Fruit fly (Drosophila melanogaster) whole organism, embryonic: Measurements from ENCODE around the gene CG9222.

Source experiments
- Awh ChIP-seq: fragments of 200-800 bp; sonication (Bioruptor generic); IDR thresholded peaks from 2 replicates; pipeline ENCODE4, ENCODE4 v1.3.6; 2022; ENCODE audit warnings: missing biosample characterization, missing genetic modification characterization
- Bteb2 ChIP-seq: fragments of 200-800 bp; sonication (Bioruptor generic); optimal IDR thresholded peaks from 2 replicates; lab custom pipeline; 2016; ENCODE audit warnings: missing biosample characterization, missing genetic modification characterization
- CG11504 ChIP-seq: fragments of 200-800 bp; sonication (Bioruptor generic); optimal IDR thresholded peaks from 3 replicates; lab custom pipeline; 2019; ENCODE audit warnings: missing biosample characterization, mild to moderate bottlenecking, missing genetic modification characterization, moderate library complexity
- CG12659 ChIP-seq: fragments of 200-800 bp; sonication (Bioruptor generic); optimal IDR thresholded peaks from 3 replicates; lab custom pipeline; 2017; ENCODE audit warnings: mild to moderate bottlenecking, missing biosample characterization, missing genetic modification reagents, missing genetic modification characterization
- CG15479 ChIP-seq: fragments of 200-800 bp; sonication (Bioruptor generic); optimal IDR thresholded peaks from 3 replicates; lab custom pipeline; 2019; ENCODE audit warnings: missing biosample characterization, mild to moderate bottlenecking, missing genetic modification characterization, moderate library complexity
- CG15514 ChIP-seq: fragments of 200-800 bp; sonication (Bioruptor generic); optimal IDR thresholded peaks from 3 replicates; lab custom pipeline; 2017; ENCODE audit warnings: missing biosample characterization, missing genetic modification characterization, mild to moderate bottlenecking, moderate library complexity, missing genetic modification reagents
- CG16813 ChIP-seq: fragments of 200-800 bp; sonication (Bioruptor generic); IDR thresholded peaks from 3 replicates; pipeline ENCODE4 v1.3.6; 2022; ENCODE audit warnings: missing biosample characterization, missing genetic modification characterization; ENCODE audit not compliant: partially characterized antibody
- CG2116 ChIP-seq: fragments of 200-800 bp; sonication (Bioruptor generic); optimal IDR thresholded peaks from 3 replicates; lab custom pipeline; 2018; ENCODE audit warnings: missing biosample characterization, mild to moderate bottlenecking, missing genetic modification characterization
- CG2120 ChIP-seq: fragments of 200-800 bp; sonication (Bioruptor generic); optimal IDR thresholded peaks from 3 replicates; lab custom pipeline; 2016; ENCODE audit warnings: missing biosample characterization, missing genetic modification characterization
- CG2678 ChIP-seq: fragments of 200-800 bp; sonication (Bioruptor generic); optimal IDR thresholded peaks from 3 replicates; lab custom pipeline; 2019; ENCODE audit warnings: missing biosample characterization, mild to moderate bottlenecking, missing genetic modification characterization, moderate library complexity
- CG2889 ChIP-seq: fragments of 200-800 bp; sonication (Bioruptor generic); IDR thresholded peaks from 3 replicates; pipeline ENCODE4 v1.3.6; 2022; ENCODE audit warnings: missing biosample characterization, missing genetic modification characterization
- CG33557 ChIP-seq: fragments of 200-800 bp; sonication (Bioruptor generic); optimal IDR thresholded peaks from 2 replicates; lab custom pipeline; 2019; ENCODE audit warnings: missing biosample characterization, mild to moderate bottlenecking, missing genetic modification characterization, moderate library complexity
- CG34376 ChIP-seq: fragments of 200-800 bp; sonication (Bioruptor generic); optimal IDR thresholded peaks from 2 replicates; lab custom pipeline; 2018; ENCODE audit warnings: missing biosample characterization, mild to moderate bottlenecking, missing genetic modification characterization
- CG8281 ChIP-seq: fragments of 200-800 bp; sonication (Bioruptor generic); optimal IDR thresholded peaks from 2 replicates; lab custom pipeline; 2018; ENCODE audit warnings: missing biosample characterization, mild to moderate bottlenecking, missing genetic modification characterization, moderate library complexity
- CG8290 ChIP-seq, 3 experiments: fragments of 200-800 bp; sonication (Bioruptor generic); optimal IDR thresholded peaks; 2 replicates each; lab custom pipeline; 2016 to 2019; ENCODE audit warnings: missing biosample characterization in 3 of 3, missing genetic modification characterization in 3 of 3, mild to moderate bottlenecking in 2 of 3, moderate library complexity in 1 of 3
- CG8924 ChIP-seq: fragments of 200-800 bp; optimal IDR thresholded peaks from 3 replicates; lab custom pipeline; 2019; ENCODE audit warnings: missing biosample characterization, mild to moderate bottlenecking, missing genetic modification characterization, moderate library complexity
- CTCF ChIP-seq: fragments of 200-800 bp; sonication (Bioruptor generic); optimal IDR thresholded peaks from 2 replicates; lab custom pipeline; 2017; ENCODE audit warnings: missing biosample characterization, mild to moderate bottlenecking, missing genetic modification characterization, moderate library complexity
- Doc3 ChIP-seq: fragments of 200-800 bp; sonication (Bioruptor generic); IDR thresholded peaks from 3 replicates; pipeline ENCODE4 v1.3.6; 2022; ENCODE audit warnings: missing biosample characterization, missing genetic modification characterization; ENCODE audit not compliant: partially characterized antibody
- Dref ChIP-seq: fragments of 200-800 bp; sonication (Bioruptor generic); IDR thresholded peaks from 2 replicates; pipeline ENCODE4 v1.3.6; 2022; ENCODE audit warnings: missing biosample characterization, missing genetic modification characterization
- Ets65A ChIP-seq: fragments of 200-800 bp; sonication (Bioruptor generic); peaks from one replicate; lab custom pipeline; 2016; ENCODE audit warnings: missing biosample characterization, missing genetic modification characterization
- GATAe ChIP-seq: fragments of 200-800 bp; sonication (Bioruptor generic); conservative IDR thresholded peaks from 2 replicates; pipeline ENCODE4 v1.3.6; 2022; ENCODE audit warnings: missing biosample characterization, missing genetic modification characterization
- Hr39 ChIP-seq: fragments of >200 bp; optimal IDR thresholded peaks from 2 replicates; lab custom pipeline; 2017
- Oli ChIP-seq: fragments of 200-800 bp; sonication (Bioruptor generic); optimal IDR thresholded peaks from 2 replicates; lab custom pipeline; 2018; ENCODE audit warnings: missing biosample characterization, mild to moderate bottlenecking, missing genetic modification characterization, moderate library complexity
- Sox102F ChIP-seq: fragments of 200-800 bp; sonication (Bioruptor generic); optimal IDR thresholded peaks from 2 replicates; lab custom pipeline; 2018; ENCODE audit warnings: missing biosample characterization, mild to moderate bottlenecking, missing genetic modification characterization, moderate library complexity
- Tbp ChIP-seq: fragments of >200 bp; optimal IDR thresholded peaks from 2 replicates; lab custom pipeline; 2018; ENCODE audit warnings: missing biosample characterization, missing genetic modification characterization
- abd-A ChIP-seq: fragments of 200-800 bp; sonication (Bioruptor generic); optimal IDR thresholded peaks from 3 replicates; lab custom pipeline; 2019; ENCODE audit warnings: missing biosample characterization, mild to moderate bottlenecking, missing genetic modification characterization, moderate library complexity
- bigmax ChIP-seq: fragments of 200-800 bp; sonication (Bioruptor generic); optimal IDR thresholded peaks from 2 replicates; lab custom pipeline; 2018; ENCODE audit warnings: missing biosample characterization, mild to moderate bottlenecking, missing genetic modification characterization
- br ChIP-seq: fragments of >200 bp; optimal IDR thresholded peaks from 2 replicates; lab custom pipeline; 2017
- corto ChIP-seq: fragments of 200-800 bp; sonication (Bioruptor generic); optimal IDR thresholded peaks from 2 replicates; lab custom pipeline; 2016; ENCODE audit warnings: missing biosample characterization, mild to moderate bottlenecking, missing genetic modification characterization, moderate library complexity
- cwo ChIP-seq: fragments of 200-800 bp; sonication (Bioruptor generic); optimal IDR thresholded peaks from 3 replicates; lab custom pipeline; 2017; ENCODE audit warnings: missing biosample characterization, missing genetic modification characterization, mild to moderate bottlenecking, moderate library complexity, missing genetic modification reagents
- en ChIP-seq: fragments of 200-800 bp; sonication (Bioruptor generic); optimal IDR thresholded peaks from 2 replicates; lab custom pipeline; 2016; ENCODE audit warnings: missing biosample characterization, missing genetic modification characterization
- fd102C ChIP-seq: fragments of 200-800 bp; sonication (Bioruptor generic); optimal IDR thresholded peaks from 2 replicates; lab custom pipeline; 2018; ENCODE audit warnings: missing biosample characterization, mild to moderate bottlenecking, missing genetic modification characterization, moderate library complexity
- grau ChIP-seq: fragments of 200-800 bp; optimal IDR thresholded peaks from 3 replicates; lab custom pipeline; 2019; ENCODE audit warnings: missing biosample characterization, mild to moderate bottlenecking, missing genetic modification characterization, moderate library complexity
- hkb ChIP-seq, 2 experiments: fragments of 200-800 bp in 1 of 2; fragments of >200 bp in 1 of 2; sonication (Bioruptor generic) in 1 of 2; IDR thresholded peaks in 1 of 2; optimal IDR thresholded peaks in 1 of 2; 2 replicates each; pipeline versions ENCODE4 v1.3.6 to Lab custom; 2017 to 2022; ENCODE audit warnings: missing biosample characterization in 1 of 2, missing genetic modification characterization in 1 of 2
- insv ChIP-seq, 2 experiments: fragments of 200-800 bp; sonication (Bioruptor generic); optimal IDR thresholded peaks; 3 replicates each; lab custom pipeline; 2016 to 2018; ENCODE audit warnings: missing biosample characterization in 2 of 2, missing genetic modification characterization in 2 of 2
- jigr1 ChIP-seq: fragments of 200-800 bp; sonication (Bioruptor generic); IDR thresholded peaks from 3 replicates; pipeline ENCODE4 v1.3.6; 2022; ENCODE audit warnings: missing biosample characterization, missing genetic modification characterization
- lilli ChIP-seq: fragments of 200-800 bp; sonication (Bioruptor generic); optimal IDR thresholded peaks from 3 replicates; lab custom pipeline; 2016; ENCODE audit warnings: missing biosample characterization, missing genetic modification characterization
- pan ChIP-seq, 4 experiments: fragments of >200 bp in 3 of 4; fragments of 200-800 bp in 1 of 4; sonication (Bioruptor generic) in 1 of 4; optimal IDR thresholded peaks in 3 of 4; IDR thresholded peaks in 1 of 4; 2 replicates each; pipeline versions ENCODE4 v1.3.6 to Lab custom; 2017 to 2022; ENCODE audit warnings: missing biosample characterization in 2 of 4, missing genetic modification characterization in 2 of 4, mixed read lengths in 1 of 4
- pfk ChIP-seq: fragments of 200-800 bp; sonication (Bioruptor generic); optimal IDR thresholded peaks from 2 replicates; lab custom pipeline; 2018; ENCODE audit warnings: missing biosample characterization, mild to moderate bottlenecking, missing genetic modification characterization, moderate library complexity
- row ChIP-seq: fragments of 200-800 bp; sonication (Bioruptor generic); IDR thresholded peaks from 3 replicates; pipeline ENCODE4 v1.3.6; 2022; ENCODE audit warnings: missing biosample characterization, missing genetic modification characterization
- sens ChIP-seq: fragments of 200-800 bp; sonication (Bioruptor generic); peaks from one replicate; lab custom pipeline; 2016; ENCODE audit warnings: missing biosample characterization, missing genetic modification characterization
- sim ChIP-seq: fragments of 200-800 bp; sonication (Bioruptor generic); IDR thresholded peaks from 2 replicates; pipeline ENCODE4 v1.3.6; 2022; ENCODE audit warnings: missing biosample characterization, missing genetic modification characterization
- twi ChIP-seq: fragments of 200-800 bp; optimal IDR thresholded peaks from 2 replicates; lab custom pipeline; 2019; ENCODE audit warnings: missing biosample characterization, mild to moderate bottlenecking, missing genetic modification characterization, moderate library complexity
- vvl ChIP-seq: fragments of 200-800 bp; sonication (Bioruptor generic); IDR thresholded peaks from 2 replicates; pipeline ENCODE4 v1.3.6; 2022; ENCODE audit warnings: missing biosample characterization, missing genetic modification characterization
- zfh1 ChIP-seq: fragments of 200-800 bp; sonication (Bioruptor generic); IDR thresholded peaks from 3 replicates; pipeline ENCODE4 v1.3.6; 2022; ENCODE audit warnings: missing biosample characterization, missing genetic modification characterization

The CG9222 gene

dm6 chr2L:6171166-6171565 lies 40.3 kb downstream of the CG9222 start (continued):
- TF ChIP-seq Tbp (GFP tag; lab: Kevin White, UChicago) (no peak), CG11504 (tag; lab: Kevin White, UChicago) (peak; percentile 30), sens (GFP tag; lab: Kevin White, UChicago) (peak; percentile 43), hkb (optimal IDR thresholded peaks at IDR 0.05; lab: Kevin White, UChicago) (peak; percentile 58), hkb (GFP tag; IDR thresholded peaks at IDR 0.05; lab: Robert Waterston, UW) (no peak), grau (tag; lab: Kevin White, UChicago) (peak; percentile 8), zfh1 (GFP tag; lab: Robert Waterston, UW) (peak; percentile 52; the same call in 1 of the 3 replicates), CG8290 (GFP tag; optimal IDR thresholded peaks at IDR 0.05; lab: Kevin White, UChicago) (no peak), CG8290 (tag; optimal IDR thresholded peaks at IDR 0.05; lab: Kevin White, UChicago) (peak in 1 of 2 experiments; percentile 18), row (peak; percentile 46; the same call in 2 of the 3 replicates), Ets65A (peak; percentile 72), CG2678 (tag; lab: Kevin White, UChicago) (peak; percentile 6)
- TF ChIP-seq, all 482 proteins: peak for 20

- peak; percentile 83 for TF ChIP-seq CTCF (GFP tag; lab: Kevin White, UChicago)
- TF ChIP-seq cwo (GFP tag; lab: Kevin White, UChicago), result no peak
- TF ChIP-seq, all 482 proteins: peak for 1
These were observed 42.2 kb downstream of the CG9222 start for dm6 chr2L:6172996-6173395.

DNA sequence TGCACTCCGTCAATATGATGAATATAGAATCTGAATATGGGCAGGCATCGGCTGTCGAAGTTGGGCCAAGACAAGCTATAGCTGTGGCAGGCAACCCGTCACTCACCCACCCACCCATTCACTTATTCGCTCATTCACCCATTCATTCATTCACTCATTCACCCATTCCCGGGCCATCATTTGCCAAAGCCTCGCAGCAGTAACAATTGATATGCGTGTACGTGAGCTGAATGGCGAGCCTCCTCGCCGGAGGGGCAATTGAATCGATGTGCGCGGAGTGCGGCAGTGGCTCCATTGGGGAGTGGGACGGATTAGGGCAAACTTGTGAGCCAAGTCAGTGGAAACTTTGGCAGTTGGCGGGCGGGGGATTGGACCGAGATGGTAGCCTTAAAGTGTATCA lies 45.6 kb downstream of the CG9222 start:
- TF ChIP-seq CG2889 (GFP tag; lab: Robert Waterston, UW) (no peak), CG8281 (tag; lab: Kevin White, UChicago) (peak; percentile 96), vvl (peak; percentile 55), CG2120 (no peak), Hr39 (no peak), Ets65A (peak; percentile 68), pfk (GFP tag; lab: Kevin White, UChicago) (no peak), abd-A (peak; percentile 65)

- TF ChIP-seq CG2678 (tag; lab: Kevin White, UChicago) (no peak), jigr1 (GFP tag; lab: Robert Waterston, UW) (no peak), CG33557 (GFP tag; lab: Kevin White, UChicago) (peak; percentile 7), CG15514 (GFP tag; lab: Kevin White, UChicago) (no peak), GATAe (no peak), br (lab: Kevin White, UChicago) (no peak), CG34376 (GFP tag; lab: Kevin White, UChicago) (no peak), Sox102F (GFP tag; lab: Kevin White, UChicago) (no peak), en (no peak), Dref (no peak), CG15479 (peak; percentile 97), Awh (GFP tag; lab: Robert Waterston, UW) (no peak), CG16813 (GFP tag; lab: Robert Waterston, UW) (0 out of 3 replicates have a peak, but pooled peaks have one; percentile 33), lilli (GFP tag; lab: Kevin White, UChicago) (no peak), sens (GFP tag; lab: Kevin White, UChicago) (peak; percentile 66), sim (GFP tag; lab: Robert Waterston, UW) (no peak), twi (tag; lab: Kevin White, UChicago) (peak; percentile 28), CG12659 (GFP tag; lab: Kevin White, UChicago) (no peak), fd102C (peak; percentile 56), bigmax (no peak), CG8924 (tag; lab: Kevin White, UChicago) (no peak), zfh1 (GFP tag; lab: Robert Waterston, UW) (0 out of 3 replicates have a peak, but pooled peaks have one; percentile 9), insv (GFP tag; optimal IDR thresholded peaks at IDR 0.05; lab: Kevin White, UChicago) (no peak), Bteb2 (GFP tag; lab: Kevin White, UChicago) (no peak), corto (no peak), Hr39 (no peak), Doc3 (GFP tag; lab: Robert Waterston, UW) (no peak), Oli (tag; lab: Kevin White, UChicago) (no peak), CG2116 (GFP tag; lab: Kevin White, UChicago) (no peak), pan (optimal IDR thresholded peaks at IDR 0.05; lab: Kevin White, UChicago) (no peak), pan (GFP tag; optimal IDR thresholded peaks at IDR 0.05 in 1 of 2, IDR thresholded peaks at IDR 0.05 in 1 of 2) (no peak)
These were observed 46.3 kb downstream of the CG9222 start for dm6 chr2L:6177141-6177540.
